Worm (Caenorhabditis elegans) whole organism, young adult: Measurements from ENCODE around the gene nspg-14.

Source experiments
- B0336.3 ChIP-seq: fragments of 200-800 bp; sonication (Bioruptor generic); IDR thresholded peaks from 2 replicates; pipeline ENCODE4 v1.3.6; 2022; ENCODE audit warnings: missing genetic modification characterization, missing compliant biosample characterization
- F10E7.11 ChIP-seq: sonication (generic microtip); optimal IDR thresholded peaks from 2 replicates; lab custom pipeline; 2017; ENCODE audit warnings: mild to moderate bottlenecking, missing genetic modification characterization, moderate library complexity, missing compliant biosample characterization
- F33H1.4 ChIP-seq: fragments of 200-800 bp; sonication (Bioruptor generic); IDR thresholded peaks from 2 replicates; pipeline ENCODE4 v1.3.6; 2022; ENCODE audit warnings: missing genetic modification reagents, missing genetic modification characterization, missing compliant biosample characterization
- F37B4.10 ChIP-seq: fragments of 200-800 bp; sonication (Bioruptor generic); IDR thresholded peaks from 2 replicates; pipeline ENCODE4 v1.3.6; 2022; ENCODE audit warnings: missing genetic modification characterization, missing compliant biosample characterization
- F49E8.2 ChIP-seq: sonication (generic microtip); optimal IDR thresholded peaks from 3 replicates; lab custom pipeline; 2017; ENCODE audit warnings: missing genetic modification characterization, mild to moderate bottlenecking, missing compliant biosample characterization, antibody characterized with exemption, moderate library complexity; ENCODE audit not compliant: insufficient read depth
- T26A5.8 ChIP-seq: sonication (generic microtip); optimal IDR thresholded peaks from 2 replicates; lab custom pipeline; 2016; ENCODE audit warnings: missing genetic modification characterization, missing compliant biosample characterization
- atf-7 ChIP-seq: sonication (generic microtip); optimal IDR thresholded peaks from 2 replicates; lab custom pipeline; 2017; ENCODE audit warnings: mild to moderate bottlenecking, missing genetic modification characterization, missing compliant biosample characterization
- attf-5 ChIP-seq: fragments of 200-800 bp; sonication (Bioruptor generic); optimal IDR thresholded peaks from 2 replicates; lab custom pipeline; 2018; ENCODE audit warnings: mild to moderate bottlenecking, missing genetic modification characterization, missing compliant biosample characterization
- cebp-1 ChIP-seq, 2 experiments: fragments of 200-800 bp in 1 of 2; sonication (Bioruptor generic) in 1 of 2; sonication (generic microtip) in 1 of 2; IDR thresholded peaks in 1 of 2; optimal IDR thresholded peaks in 1 of 2; 2 replicates each; pipeline versions ENCODE4 v1.3.6 to Lab custom; 2017 to 2022; ENCODE audit warnings: missing compliant biosample characterization in 2 of 2, missing genetic modification characterization in 2 of 2, mild to moderate bottlenecking in 1 of 2, missing genetic modification reagents in 1 of 2, moderate library complexity in 1 of 2
- cebp-2 ChIP-seq: fragments of 200-800 bp; sonication (Bioruptor generic); IDR thresholded peaks from 2 replicates; pipeline ENCODE4 v1.3.6; 2022; ENCODE audit warnings: missing genetic modification characterization, missing compliant biosample characterization
- dox-1 ChIP-seq: fragments of 200-800 bp; sonication (Bioruptor generic); IDR thresholded peaks from 2 replicates; pipeline ENCODE4 v1.3.6; 2022; ENCODE audit warnings: missing genetic modification reagents, missing genetic modification characterization, missing compliant biosample characterization
- dpff-1 ChIP-seq: sonication (generic microtip); optimal IDR thresholded peaks from 2 replicates; lab custom pipeline; 2017; ENCODE audit warnings: mild to moderate bottlenecking, missing genetic modification characterization, missing compliant biosample characterization
- egl-18 ChIP-seq: fragments of 200-800 bp; sonication (Bioruptor generic); IDR thresholded peaks from 2 replicates; pipeline ENCODE4 v1.3.6; 2022; ENCODE audit warnings: missing genetic modification reagents, missing genetic modification characterization, missing compliant biosample characterization
- egrh-3 ChIP-seq: fragments of 200-800 bp; sonication (Bioruptor generic); IDR thresholded peaks from 2 replicates; pipeline ENCODE4 v1.3.6; 2022; ENCODE audit warnings: missing genetic modification reagents, missing genetic modification characterization, missing compliant biosample characterization
- ekl-4 ChIP-seq: fragments of 200-800 bp; sonication (Bioruptor generic); IDR thresholded peaks from 2 replicates; pipeline ENCODE4 v1.3.6; 2022; ENCODE audit warnings: missing genetic modification reagents, missing genetic modification characterization, missing compliant biosample characterization
- ets-4 ChIP-seq: fragments of 200-800 bp; sonication (Bioruptor generic); optimal IDR thresholded peaks from 2 replicates; lab custom pipeline; 2018; ENCODE audit warnings: mild to moderate bottlenecking, missing genetic modification characterization, missing compliant biosample characterization
- him-1 ChIP-seq: sonication (generic microtip); optimal IDR thresholded peaks from 2 replicates; lab custom pipeline; 2016; ENCODE audit warnings: missing genotype, missing genetic modification reagents, missing genetic modification characterization, missing compliant biosample characterization
- hlh-12 ChIP-seq: sonication (generic microtip); optimal IDR thresholded peaks from 2 replicates; lab custom pipeline; 2016; ENCODE audit warnings: missing genetic modification characterization, missing compliant biosample characterization
- hmg-1.2 ChIP-seq: fragments of 200-800 bp; sonication (Bioruptor generic); IDR thresholded peaks from 2 replicates; pipeline ENCODE4 v1.3.6; 2022; ENCODE audit warnings: missing genetic modification reagents, missing genetic modification characterization, missing compliant biosample characterization
- hmg-20 ChIP-seq: fragments of 200-800 bp; sonication (Bioruptor generic); IDR thresholded peaks from 2 replicates; pipeline ENCODE4 v1.3.6; 2022; ENCODE audit warnings: missing genetic modification reagents, missing genetic modification characterization, missing compliant biosample characterization
- let-607 ChIP-seq, 2 experiments: fragments of 200-800 bp in 1 of 2; sonication (Bioruptor generic) in 1 of 2; sonication (generic microtip) in 1 of 2; optimal IDR thresholded peaks; 2 replicates each; lab custom pipeline; 2016 to 2018; ENCODE audit warnings: mild to moderate bottlenecking in 2 of 2, missing compliant biosample characterization in 2 of 2, missing genetic modification characterization in 2 of 2, moderate library complexity in 2 of 2, missing genotype in 1 of 2
- lin-40 ChIP-seq: sonication (generic microtip); optimal IDR thresholded peaks from 2 replicates; lab custom pipeline; 2016; ENCODE audit warnings: missing genetic modification characterization, mild to moderate bottlenecking, missing compliant biosample characterization, missing genotype, missing genetic modification reagents
- madf-6 ChIP-seq: fragments of 200-800 bp; sonication (Bioruptor generic); IDR thresholded peaks from 2 replicates; pipeline ENCODE4 v1.3.6; 2022; ENCODE audit warnings: missing genetic modification reagents, missing genetic modification characterization, missing compliant biosample characterization
- madf-8 ChIP-seq: fragments of 200-800 bp; sonication (Bioruptor generic); conservative IDR thresholded peaks from 2 replicates; pipeline ENCODE4 v1.3.6; 2022; ENCODE audit warnings: missing genetic modification reagents, missing genetic modification characterization, missing compliant biosample characterization
- mcd-1 ChIP-seq: fragments of 200-800 bp; sonication (Bioruptor generic); IDR thresholded peaks from 2 replicates; pipeline ENCODE4 v1.3.6; 2022; ENCODE audit warnings: missing genetic modification reagents, missing genetic modification characterization, missing compliant biosample characterization
- nfyb-1 ChIP-seq: fragments of 200-800 bp; sonication (Bioruptor generic); IDR thresholded peaks from 2 replicates; pipeline ENCODE4 v1.3.6; 2022; ENCODE audit warnings: missing genetic modification reagents, missing genetic modification characterization, missing compliant biosample characterization
- nhr-27 ChIP-seq: fragments of 200-800 bp; sonication (Bioruptor generic); optimal IDR thresholded peaks from 2 replicates; lab custom pipeline; 2018; ENCODE audit warnings: mild to moderate bottlenecking, missing genetic modification characterization, moderate library complexity, missing compliant biosample characterization
- nhr-80 ChIP-seq: sonication (generic microtip); optimal IDR thresholded peaks from 2 replicates; lab custom pipeline; 2016; ENCODE audit warnings: missing genetic modification characterization, missing compliant biosample characterization
- pbrm-1 ChIP-seq: fragments of 200-800 bp; sonication (Bioruptor generic); IDR thresholded peaks from 2 replicates; pipeline ENCODE4 v1.3.6; 2022; ENCODE audit warnings: missing genetic modification reagents, missing genetic modification characterization, missing compliant biosample characterization
- rcor-1 ChIP-seq: fragments of 200-800 bp; sonication (Bioruptor generic); IDR thresholded peaks from 2 replicates; pipeline ENCODE4 v1.3.6; 2022; ENCODE audit warnings: missing genetic modification reagents, missing genetic modification characterization, missing compliant biosample characterization
- sea-2 ChIP-seq: fragments of 200-800 bp; sonication (Bioruptor generic); IDR thresholded peaks from 2 replicates; pipeline ENCODE4 v1.3.6; 2022; ENCODE audit warnings: missing genetic modification characterization, missing compliant biosample characterization
- snpc-4 ChIP-seq, 5 experiments: fragments of 150-350 bp in 1 of 5; sonication (generic microtip) in 4 of 5; optimal IDR thresholded peaks; 2 replicates each; lab custom pipeline; 2014 to 2018; ENCODE audit warnings: missing genetic modification characterization in 5 of 5, missing biosample characterization in 3 of 5, antibody characterized with exemption in 2 of 5, mild to moderate bottlenecking in 2 of 5, missing compliant biosample characterization in 2 of 5, missing genotype in 2 of 5, moderate library complexity in 2 of 5, missing genetic modification reagents in 1 of 5
- zfh-2 ChIP-seq: fragments of 200-800 bp; sonication (Bioruptor generic); conservative IDR thresholded peaks from 2 replicates; pipeline ENCODE4 v1.3.6; 2022; ENCODE audit warnings: missing genetic modification reagents, missing genetic modification characterization, missing compliant biosample characterization
- ztf-18 ChIP-seq: sonication (generic microtip); optimal IDR thresholded peaks from 2 replicates; lab custom pipeline; 2016; ENCODE audit warnings: missing genotype, mild to moderate bottlenecking, missing genetic modification characterization, missing compliant biosample characterization
- ztf-25 ChIP-seq: fragments of 200-800 bp; sonication (Bioruptor generic); IDR thresholded peaks from 2 replicates; pipeline ENCODE4 v1.3.6; 2022; ENCODE audit warnings: missing genetic modification reagents, missing genetic modification characterization, missing compliant biosample characterization
- ztf-26 ChIP-seq: sonication (generic microtip); optimal IDR thresholded peaks from 2 replicates; lab custom pipeline; 2017; ENCODE audit warnings: missing genetic modification characterization, missing compliant biosample characterization
- ztf-3 ChIP-seq: fragments of 200-800 bp; sonication (Bioruptor generic); optimal IDR thresholded peaks from 2 replicates; lab custom pipeline; 2018; ENCODE audit warnings: mild to moderate bottlenecking, missing genetic modification characterization, missing compliant biosample characterization

Gene nspg-14

ce11 chrX:5243382-5243979, 9.4 kb upstream of the nspg-14 start, which contains the start of gene mtm-5:
Gene mtm-5, minus strand, starts transcription at chrX:5243408.
- TF ChIP-seq attf-5 (GFP tag; lab: Kevin White, UChicago), result peak; percentile 21
- no peak for TF ChIP-seq ztf-3 (GFP tag; lab: Kevin White, UChicago)
- peak; percentile 39; the same call in 1 of the 2 replicates for TF ChIP-seq dox-1 (GFP tag; lab: Robert Waterston, UW)
- no peak for TF ChIP-seq madf-6
- peak; percentile 85 for TF ChIP-seq nhr-80
- TF ChIP-seq hmg-1.2, result peak; percentile 80; the same call in 1 of the 2 replicates
- no peak for TF ChIP-seq ekl-4 (GFP tag; lab: Robert Waterston, UW)

- TF ChIP-seq hmg-20 (GFP tag; lab: Robert Waterston, UW) (no peak), egl-18 (GFP tag; lab: Robert Waterston, UW) (no peak), sea-2 (GFP tag; lab: Robert Waterston, UW) (no peak), B0336.3 (GFP tag; lab: Robert Waterston, UW) (no peak), snpc-4 (GFP tag; optimal IDR thresholded peaks at IDR 0.05; lab: Kevin White, UChicago) (no peak), snpc-4 (tag; optimal IDR thresholded peaks at IDR 0.05; lab: Kevin White, UChicago) (peak in 1 of 4 experiments; percentile 48), egrh-3 (GFP tag; lab: Robert Waterston, UW) (no peak), ets-4 (GFP tag; lab: Kevin White, UChicago) (no peak), atf-7 (tag; lab: Kevin White, UChicago) (no peak), let-607 (tag; optimal IDR thresholded peaks at IDR 0.05; lab: Kevin White, UChicago) (peak in 1 of 2 experiments; percentile 37), cebp-2 (GFP tag; lab: Robert Waterston, UW) (no peak), hlh-12 (tag; lab: Kevin White, UChicago) (no peak), dox-1 (GFP tag; lab: Robert Waterston, UW) (peak; percentile 66), dpff-1 (tag; lab: Kevin White, UChicago) (no peak), F10E7.11 (no peak), ztf-26 (tag; lab: Kevin White, UChicago) (peak; percentile 9), T26A5.8 (tag; lab: Kevin White, UChicago) (no peak), pbrm-1 (no peak), lin-40 (tag; lab: Kevin White, UChicago) (peak; percentile 47), him-1 (tag; lab: Kevin White, UChicago) (no peak), ztf-25 (GFP tag; lab: Robert Waterston, UW) (no peak), nfyb-1 (0 out of 2 replicates have a peak, but pooled peaks have one; percentile 39), madf-6 (no peak), attf-5 (GFP tag; lab: Kevin White, UChicago) (peak; percentile 51), cebp-1 (GFP tag; IDR thresholded peaks at IDR 0.05; lab: Robert Waterston, UW) (no peak), cebp-1 (tag; optimal IDR thresholded peaks at IDR 0.05; lab: Kevin White, UChicago) (no peak), ztf-18 (tag; lab: Kevin White, UChicago) (peak; percentile 92), rcor-1 (GFP tag; lab: Robert Waterston, UW) (no peak), nhr-27 (tag; lab: Kevin White, UChicago) (no peak), F37B4.10 (GFP tag; lab: Robert Waterston, UW) (no peak), zfh-2 (GFP tag; lab: Robert Waterston, UW) (peak; percentile 71), F49E8.2 (tag; lab: Kevin White, UChicago) (no peak), madf-8 (no peak), nhr-80 (peak; percentile 35), F33H1.4 (no peak), mcd-1 (peak; percentile 53)
Measured at ce11 chrX:5244041-5244440, 8.8 kb upstream of the nspg-14 start, which contains the start of gene Y34B4A.7. Gene Y34B4A.7, plus strand, starts transcription at chrX:5244337.
